Worm (Caenorhabditis elegans): ENCODE measurements around the gene C15H7.4.

C15H7.4 gene

DNA sequence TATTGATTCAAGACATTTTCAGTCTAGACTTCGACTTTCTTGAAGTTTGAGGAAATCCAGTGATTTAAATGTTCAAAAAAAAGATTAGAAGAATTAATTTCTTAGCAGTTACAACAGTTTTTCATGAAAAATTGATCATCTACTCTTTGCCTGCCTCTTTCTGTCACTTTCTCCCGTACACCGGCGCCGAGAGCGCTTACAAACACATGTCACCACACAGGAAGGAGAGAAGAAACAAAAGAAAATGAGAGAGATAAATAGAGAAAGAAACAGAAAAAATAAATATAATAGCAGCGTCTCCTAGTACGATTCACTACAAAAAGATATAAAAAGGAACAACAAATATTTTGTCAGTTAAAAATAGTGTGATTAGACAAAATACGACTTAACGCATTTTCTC is 11.0 kb upstream of the C15H7.4 start:
- peak in 1 of 2 experiments; percentile 40 for TF ChIP-seq lsy-2 (tag; optimal IDR thresholded peaks at IDR 0.05)
- peak in 1 of 6 experiments; percentile 22 for TF ChIP-seq elt-3 (tag; optimal IDR thresholded peaks at IDR 0.05)
- TF ChIP-seq fkh-10 (GFP tag; optimal IDR thresholded peaks at IDR 0.05), result no peak
- TF ChIP-seq mdl-1 (tag; optimal IDR thresholded peaks at IDR 0.05), result peak in 1 of 2 experiments; percentile 46
- TF ChIP-seq dsc-1 (tag; optimal IDR thresholded peaks at IDR 0.05), result peak; percentile 37
- TF ChIP-seq aha-1 (tag; optimal IDR thresholded peaks at IDR 0.05), result no peak
- peak in 1 of 2 experiments; percentile 0 for TF ChIP-seq efl-1 (optimal IDR thresholded peaks at IDR 0.05)
- TF ChIP-seq efl-1 (GFP tag; optimal IDR thresholded peaks at IDR 0.05 in 1 of 2), result peak in 1 of 2 experiments; percentile 78
- TF ChIP-seq sox-4 (tag; optimal IDR thresholded peaks at IDR 0.05), result no peak
- peak; percentile 97 for TF ChIP-seq blmp-1 (tag; optimal IDR thresholded peaks at IDR 0.05)
- TF ChIP-seq rnt-1 (tag; optimal IDR thresholded peaks at IDR 0.05), result peak; percentile 22
- TF ChIP-seq lin-15B (tag; optimal IDR thresholded peaks at IDR 0.05), result no peak
- peak; percentile 44 for TF ChIP-seq lin-14 (GFP tag; optimal IDR thresholded peaks at IDR 0.05)
- peak; percentile 7 for TF ChIP-seq snu-23 (GFP tag; optimal IDR thresholded peaks at IDR 0.05)

DNA sequence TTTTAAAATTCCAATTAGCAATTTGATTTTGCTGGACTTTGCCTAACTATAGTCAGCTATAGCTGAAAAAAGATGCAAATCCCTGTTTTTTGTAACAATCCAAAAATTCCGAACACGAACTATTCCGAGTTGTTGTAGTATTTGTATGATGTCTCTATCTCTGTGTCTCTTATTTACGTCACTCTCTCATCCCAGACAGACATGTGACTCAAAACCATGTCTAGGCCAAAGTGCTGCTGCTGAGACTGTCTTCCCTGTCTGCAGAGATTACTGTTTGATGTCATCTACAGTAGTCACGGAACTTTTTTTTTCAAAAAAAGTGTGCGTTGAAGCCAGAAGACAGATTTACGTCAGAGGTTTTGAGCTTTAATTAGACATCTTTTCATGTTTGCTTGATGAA is 10.5 kb upstream of the C15H7.4 start:
- TF ChIP-seq elt-3 (tag; optimal IDR thresholded peaks at IDR 0.05) (peak in 1 of 6 experiments; percentile 29), blmp-1 (tag; optimal IDR thresholded peaks at IDR 0.05) (no peak), mdl-1 (tag; optimal IDR thresholded peaks at IDR 0.05) (peak in 1 of 2 experiments; percentile 56), dpl-1 (GFP tag; optimal IDR thresholded peaks at IDR 0.05) (peak in 1 of 3 experiments; percentile 22), grh-1 (GFP tag; IDR thresholded peaks at IDR 0.05) (peak; percentile 54), nhr-47 (tag; optimal IDR thresholded peaks at IDR 0.05) (peak; percentile 31), snu-23 (GFP tag; optimal IDR thresholded peaks at IDR 0.05) (peak; percentile 44), lin-35 (GFP tag; optimal IDR thresholded peaks at IDR 0.05) (peak in 1 of 2 experiments; percentile 72), ztf-11 (tag; optimal IDR thresholded peaks at IDR 0.05) (no peak), efl-1 (optimal IDR thresholded peaks at IDR 0.05) (peak; percentile 10), efl-1 (GFP tag; optimal IDR thresholded peaks at IDR 0.05 in 1 of 2) (peak in 1 of 2 experiments; percentile 95), rnt-1 (tag; optimal IDR thresholded peaks at IDR 0.05) (peak; percentile 32), lsy-2 (tag; optimal IDR thresholded peaks at IDR 0.05) (peak in 1 of 2 experiments; percentile 54), xbp-1 (tag; optimal IDR thresholded peaks at IDR 0.05) (peak; percentile 14), fkh-4 (tag; optimal IDR thresholded peaks at IDR 0.05; ENCODE audit: borderline replicate concordance) (no peak), nhr-20 (tag; optimal IDR thresholded peaks at IDR 0.05) (peak; percentile 76), nhr-85 (tag) (peak; percentile 95), elt-2 (tag; optimal IDR thresholded peaks at IDR 0.05) (peak; percentile 41), nhr-12 (tag; optimal IDR thresholded peaks at IDR 0.05) (no peak), lin-13 (GFP tag; optimal IDR thresholded peaks at IDR 0.05) (peak; percentile 55), nhr-90 (tag; optimal IDR thresholded peaks at IDR 0.05; ENCODE audit: poor library complexity) (peak; percentile 47), nhr-19 (GFP tag; conservative IDR thresholded peaks at IDR 0.05) (peak; percentile 59), lin-14 (GFP tag; optimal IDR thresholded peaks at IDR 0.05) (peak; percentile 38), F16B12.6 (tag; optimal IDR thresholded peaks at IDR 0.05) (no peak), mep-1 (tag; optimal IDR thresholded peaks at IDR 0.05) (peak; percentile 46), nhr-71 (tag; optimal IDR thresholded peaks at IDR 0.05) (peak; percentile 68), swsn-7 (tag; optimal IDR thresholded peaks at IDR 0.05) (no peak)

DNA sequence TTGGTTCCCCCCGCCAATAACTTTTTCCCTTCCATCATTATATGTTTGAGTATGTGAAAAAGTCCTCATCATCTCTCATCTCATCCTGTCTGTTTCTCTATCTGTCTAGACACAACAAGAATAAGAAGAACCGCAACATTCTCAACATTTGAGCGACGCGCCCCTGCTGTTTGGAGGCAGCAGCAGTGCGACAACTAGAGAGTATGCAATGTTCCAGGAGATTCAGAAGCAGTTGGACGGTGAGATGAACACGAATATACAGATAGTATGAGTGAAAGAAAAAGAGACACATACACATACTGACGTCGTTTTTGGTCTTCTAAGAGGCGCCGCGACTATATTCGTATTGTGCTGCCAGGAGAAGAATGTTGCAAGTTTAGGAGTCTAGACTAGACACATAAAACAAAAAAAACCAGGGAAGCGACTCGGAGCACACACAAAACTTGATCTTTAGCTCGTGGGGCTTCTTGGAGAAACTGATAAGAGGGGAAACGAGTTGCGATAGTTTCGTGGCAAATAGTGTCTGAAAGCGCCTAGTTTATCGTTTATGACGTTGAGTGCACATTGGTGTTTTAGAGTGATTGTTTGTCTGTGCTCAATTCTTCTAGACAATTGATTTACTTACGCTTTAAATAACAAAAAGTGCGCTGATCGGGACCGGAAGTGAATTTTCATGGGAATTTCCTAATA is 9.9 kb upstream of the C15H7.4 start:
- TF ChIP-seq swsn-7 (tag; optimal IDR thresholded peaks at IDR 0.05) (peak; percentile 26), lir-3 (tag; optimal IDR thresholded peaks at IDR 0.05; ENCODE audit: poor library complexity) (no peak), ztf-11 (tag; optimal IDR thresholded peaks at IDR 0.05) (no peak), C16A3.4 (tag; optimal IDR thresholded peaks at IDR 0.05) (peak; percentile 7), jun-1 (tag; optimal IDR thresholded peaks at IDR 0.05) (no peak), nhr-90 (tag; optimal IDR thresholded peaks at IDR 0.05; ENCODE audit: poor library complexity) (no peak), tbx-2 (tag; optimal IDR thresholded peaks at IDR 0.05) (peak; percentile 26), snu-23 (GFP tag; optimal IDR thresholded peaks at IDR 0.05) (peak; percentile 67), mab-9 (GFP tag; IDR thresholded peaks at IDR 0.05) (no peak), nhr-19 (GFP tag; conservative IDR thresholded peaks at IDR 0.05) (0 out of 2 replicates have a peak, but pooled peaks have one; percentile 7), aha-1 (tag; optimal IDR thresholded peaks at IDR 0.05) (no peak), vab-15 (tag; optimal IDR thresholded peaks at IDR 0.05) (no peak), pag-3 (tag; optimal IDR thresholded peaks at IDR 0.05; ENCODE audit: borderline replicate concordance, insufficient read depth) (no peak), elt-2 (tag; optimal IDR thresholded peaks at IDR 0.05) (peak; percentile 53), ceh-90 (tag; optimal IDR thresholded peaks at IDR 0.05) (no peak), skn-1 (tag; optimal IDR thresholded peaks at IDR 0.05) (peak; percentile 26), alr-1 (tag; optimal IDR thresholded peaks at IDR 0.05; ENCODE audit: borderline replicate concordance) (no peak), ces-1 (GFP tag; optimal IDR thresholded peaks at IDR 0.05) (no peak), nhr-84 (tag; optimal IDR thresholded peaks at IDR 0.05) (no peak), C34B4.2 (tag; optimal IDR thresholded peaks at IDR 0.05) (no peak), sox-4 (tag; optimal IDR thresholded peaks at IDR 0.05) (no peak), ceh-88 (GFP tag; IDR thresholded peaks at IDR 0.05) (no peak)
